Worm (Caenorhabditis elegans) whole organism, late embryonic: ENCODE data around the gene F35E8.7.
"Not testable (repeated sequence)": the region's sequence is repeated elsewhere in the genome, so short reads cannot be mapped to it uniquely, and the experiment has no call there.

Experiments used
- C08G9.2 ChIP-seq: sonication (generic microtip); optimal IDR thresholded peaks from 2 replicates; lab custom pipeline; 2016; ENCODE audit warnings: mild to moderate bottlenecking, missing genetic modification characterization, moderate library complexity, missing compliant biosample characterization
- C38D4.7 ChIP-seq: fragments of 200-800 bp; sonication (Bioruptor generic); optimal IDR thresholded peaks from 2 replicates; lab custom pipeline; 2018; ENCODE audit warnings: mild to moderate bottlenecking, missing genetic modification characterization, moderate library complexity, missing compliant biosample characterization
- F13H6.1 ChIP-seq: sonication (generic microtip); optimal IDR thresholded peaks from 2 replicates; lab custom pipeline; 2016; ENCODE audit warnings: missing genetic modification characterization, missing compliant biosample characterization
- Y22D7AL.16 ChIP-seq: sonication (generic microtip); optimal IDR thresholded peaks from 2 replicates; lab custom pipeline; 2016; ENCODE audit warnings: missing genetic modification characterization, missing compliant biosample characterization
- ahr-1 ChIP-seq: sonication (generic microtip); optimal IDR thresholded peaks from 2 replicates; lab custom pipeline; 2016; ENCODE audit warnings: missing genetic modification characterization, missing compliant biosample characterization
- ceh-18 ChIP-seq: sonication (generic microtip); optimal IDR thresholded peaks from 2 replicates; lab custom pipeline; 2016; ENCODE audit warnings: missing genetic modification characterization, missing compliant biosample characterization
- ceh-2 ChIP-seq: sonication (generic microtip); optimal IDR thresholded peaks from 2 replicates; lab custom pipeline; 2016; ENCODE audit warnings: missing genotype, missing genetic modification characterization, missing compliant biosample characterization
- ceh-30 ChIP-seq: fragments of 150-350 bp; optimal IDR thresholded peaks from 2 replicates; lab custom pipeline; 2014; ENCODE audit warnings: missing biosample characterization, missing genetic modification characterization
- ceh-34 ChIP-seq: sonication (generic microtip); optimal IDR thresholded peaks from 2 replicates; lab custom pipeline; 2016; ENCODE audit warnings: mild to moderate bottlenecking, missing genetic modification characterization, missing compliant biosample characterization
- ceh-45 ChIP-seq: fragments of 200-800 bp; sonication (Bioruptor generic); IDR thresholded peaks from 2 replicates; pipeline ENCODE4 v1.3.6; 2022; ENCODE audit warnings: missing genetic modification reagents, missing genetic modification characterization, missing compliant biosample characterization
- ceh-48 ChIP-seq: sonication (generic microtip); optimal IDR thresholded peaks from 2 replicates; lab custom pipeline; 2016; ENCODE audit warnings: missing genetic modification characterization, inconsistent platforms, missing compliant biosample characterization
- ceh-6 ChIP-seq: fragments of 200-800 bp; sonication (Bioruptor generic); optimal IDR thresholded peaks from 2 replicates; lab custom pipeline; 2018; ENCODE audit warnings: mild to moderate bottlenecking, missing genetic modification characterization, missing compliant biosample characterization
- dmd-4 ChIP-seq: sonication (generic microtip); optimal IDR thresholded peaks from 2 replicates; lab custom pipeline; 2016; ENCODE audit warnings: borderline replicate concordance, missing genetic modification characterization, missing compliant biosample characterization
- dve-1 ChIP-seq: sonication (generic microtip); optimal IDR thresholded peaks from 2 replicates; lab custom pipeline; 2017; ENCODE audit warnings: antibody characterized with exemption, mild to moderate bottlenecking, missing genetic modification characterization, missing compliant biosample characterization
- ets-4 ChIP-seq: sonication (generic microtip); optimal IDR thresholded peaks from 2 replicates; lab custom pipeline; 2016; ENCODE audit warnings: missing genetic modification characterization, missing compliant biosample characterization
- eyg-1 ChIP-seq: sonication (generic microtip); optimal IDR thresholded peaks from 2 replicates; lab custom pipeline; 2016; ENCODE audit warnings: missing genotype, missing genetic modification characterization, missing compliant biosample characterization
- fax-1 ChIP-seq: sonication (generic microtip); optimal IDR thresholded peaks from 2 replicates; lab custom pipeline; 2016; ENCODE audit warnings: missing genotype, missing genetic modification characterization, missing compliant biosample characterization
- fkh-10 ChIP-seq: fragments of 150-350 bp; optimal IDR thresholded peaks from 2 replicates; lab custom pipeline; 2014; ENCODE audit warnings: missing biosample characterization, missing genetic modification reagents, missing genetic modification characterization
- hlh-13 ChIP-seq: fragments of 200-800 bp; sonication (Bioruptor generic); optimal IDR thresholded peaks from 2 replicates; lab custom pipeline; 2018; ENCODE audit warnings: mild to moderate bottlenecking, missing genetic modification characterization, missing compliant biosample characterization
- hlh-15 ChIP-seq: sonication (generic microtip); optimal IDR thresholded peaks from 2 replicates; lab custom pipeline; 2016; ENCODE audit warnings: missing genetic modification characterization, missing compliant biosample characterization
- lin-11 ChIP-seq: fragments of 200-800 bp; sonication (Bioruptor generic); optimal IDR thresholded peaks from 2 replicates; lab custom pipeline; 2018; ENCODE audit warnings: mild to moderate bottlenecking, missing genetic modification characterization, missing compliant biosample characterization
- madf-2 ChIP-seq: sonication (generic microtip); optimal IDR thresholded peaks from 2 replicates; lab custom pipeline; 2017; ENCODE audit warnings: missing genetic modification characterization, missing compliant biosample characterization
- mec-3 ChIP-seq: sonication (generic microtip); optimal IDR thresholded peaks from 2 replicates; lab custom pipeline; 2016; ENCODE audit warnings: borderline replicate concordance, missing genetic modification characterization, missing compliant biosample characterization
- nfya-1 ChIP-seq: sonication (generic microtip); optimal IDR thresholded peaks from 2 replicates; lab custom pipeline; 2017; ENCODE audit warnings: missing genetic modification characterization, mild to moderate bottlenecking, missing compliant biosample characterization, antibody characterized with exemption, moderate library complexity
- pag-3 ChIP-seq: sonication (generic microtip); optimal IDR thresholded peaks from 2 replicates; lab custom pipeline; 2016; ENCODE audit warnings: missing compliant biosample characterization, missing genetic modification characterization, borderline replicate concordance
- pax-1 ChIP-seq: fragments of 150-350 bp; optimal IDR thresholded peaks from 2 replicates; lab custom pipeline; 2014; ENCODE audit warnings: missing biosample characterization, missing genetic modification characterization
- pha-4 ChIP-seq: fragments of 150-350 bp; optimal IDR thresholded peaks from 2 replicates; lab custom pipeline; 2018; ENCODE audit warnings: missing biosample characterization, missing genetic modification reagents, missing genetic modification characterization
- pqm-1 ChIP-seq: sonication (generic microtip); optimal IDR thresholded peaks from 2 replicates; lab custom pipeline; 2016; ENCODE audit warnings: missing genetic modification characterization, missing compliant biosample characterization
- pros-1 ChIP-seq: fragments of 150-350 bp; optimal IDR thresholded peaks from 2 replicates; lab custom pipeline; 2014; ENCODE audit warnings: missing biosample characterization, missing genetic modification reagents, missing genetic modification characterization
- sdc-2 ChIP-seq: sonication (generic microtip); optimal IDR thresholded peaks from 2 replicates; lab custom pipeline; 2016; ENCODE audit warnings: missing genotype, missing genetic modification characterization, missing compliant biosample characterization
- sox-2 ChIP-seq: fragments of 200-800 bp; sonication (Bioruptor generic); IDR thresholded peaks from 2 replicates; pipeline ENCODE4 v1.3.6; 2022; ENCODE audit warnings: missing genetic modification reagents, missing genetic modification characterization, missing compliant biosample characterization
- sox-4 ChIP-seq: sonication (generic microtip); optimal IDR thresholded peaks from 2 replicates; lab custom pipeline; 2017; ENCODE audit warnings: mild to moderate bottlenecking, missing genetic modification characterization, inconsistent platforms, missing compliant biosample characterization
- tbx-7 ChIP-seq: sonication (generic microtip); optimal IDR thresholded peaks from 2 replicates; lab custom pipeline; 2016; ENCODE audit warnings: missing genotype, missing genetic modification characterization, missing compliant biosample characterization
- unc-3 ChIP-seq, 2 experiments: fragments of 200-800 bp in 1 of 2; sonication (Bioruptor generic) in 1 of 2; sonication (generic microtip) in 1 of 2; conservative IDR thresholded peaks in 1 of 2; optimal IDR thresholded peaks in 1 of 2; 2 replicates each; pipeline versions ENCODE4 v1.3.6 to Lab custom; 2016 to 2022; ENCODE audit warnings: missing compliant biosample characterization in 2 of 2, missing genetic modification characterization in 2 of 2, missing genetic modification reagents in 1 of 2
- zip-5 ChIP-seq: sonication (generic microtip); optimal IDR thresholded peaks from 2 replicates; lab custom pipeline; 2016; ENCODE audit warnings: missing genetic modification characterization, missing compliant biosample characterization

The F35E8.7 gene

ce11 chrV:15897696-15898095, 16.1 kb upstream of the F35E8.7 start, which contains the start of gene str-60:
Gene str-60 (plus strand): TSS chrV:15897996.
- TF ChIP-seq fax-1 (tag; lab: Kevin White, UChicago) (no peak), pha-4 (no peak), dmd-4 (tag; lab: Kevin White, UChicago) (no peak), pros-1 (tag; lab: Kevin White, UChicago) (no peak), madf-2 (tag; lab: Kevin White, UChicago) (no peak), tbx-7 (no peak), C08G9.2 (tag; lab: Kevin White, UChicago) (no peak), ceh-6 (no peak), ceh-2 (tag; lab: Kevin White, UChicago) (no peak), F13H6.1 (tag; lab: Kevin White, UChicago) (no peak), ceh-45 (GFP tag; lab: Robert Waterston, UW) (no peak), sdc-2 (tag; lab: Kevin White, UChicago) (no peak), eyg-1 (tag; lab: Kevin White, UChicago) (no peak), ahr-1 (no peak), hlh-13 (GFP tag; lab: Kevin White, UChicago) (no peak)

DNA sequence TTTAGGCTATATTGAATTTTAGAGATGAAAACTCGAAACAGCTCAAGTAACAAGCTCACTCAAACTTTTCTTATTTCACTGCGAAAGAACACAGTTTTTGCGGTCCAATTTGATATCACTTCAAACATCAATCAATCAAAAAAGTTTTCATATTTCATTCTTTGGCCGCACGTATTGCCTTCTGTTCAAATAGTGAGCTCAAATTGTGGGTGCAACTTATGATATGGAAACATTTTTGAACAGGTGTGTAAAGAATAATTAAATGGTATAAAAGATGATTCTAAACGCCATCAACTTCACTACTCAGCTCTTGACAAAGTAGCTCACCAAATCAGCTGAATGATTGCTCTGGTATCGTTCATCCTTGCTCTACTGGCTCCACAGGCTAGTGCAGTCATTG, 14.1 kb upstream of the F35E8.7 start, which contains the start of gene T06C12.14:
T06C12.14 (plus strand) TSS at position 301 of the 400 bp plus-strand sequence.
- TF ChIP-seq sox-4 (tag; lab: Kevin White, UChicago), result no peak
- no peak for TF ChIP-seq nfya-1 (tag; lab: Kevin White, UChicago)
- no peak for TF ChIP-seq ceh-6
- TF ChIP-seq mec-3 (tag; lab: Kevin White, UChicago), result no peak

ce11 chrV:15900564-15900963, 13.2 kb upstream of the F35E8.7 start:
- no peak for TF ChIP-seq ceh-45 (GFP tag; lab: Robert Waterston, UW)
- TF ChIP-seq dve-1 (tag; lab: Kevin White, UChicago), result no peak
- TF ChIP-seq pros-1 (tag; lab: Kevin White, UChicago), result no peak
- no peak for TF ChIP-seq ceh-34
- TF ChIP-seq pag-3 (tag; lab: Kevin White, UChicago), result no peak
- no peak for TF ChIP-seq pax-1 (tag; lab: Kevin White, UChicago)
- no peak for TF ChIP-seq Y22D7AL.16 (tag; lab: Kevin White, UChicago)
- TF ChIP-seq zip-5 (tag; lab: Kevin White, UChicago), result no peak
- no peak for TF ChIP-seq ceh-18 (tag; lab: Kevin White, UChicago)
- TF ChIP-seq C38D4.7 (GFP tag; lab: Kevin White, UChicago), result no peak
- no peak for TF ChIP-seq hlh-15 (tag; lab: Kevin White, UChicago)
- TF ChIP-seq ceh-30 (tag; lab: Kevin White, UChicago), result no peak
- no peak for TF ChIP-seq mec-3 (tag; lab: Kevin White, UChicago)
- no peak for TF ChIP-seq lin-11 (tag; lab: Kevin White, UChicago)

- not testable (repeated sequence) for TF ChIP-seq ets-4; sox-2 (GFP tag; lab: Robert Waterston, UW); pqm-1 (tag; lab: Kevin White, UChicago)
Observed at ce11 chrV:15905530-15905929, 8.3 kb upstream of the F35E8.7 start, which contains the start of the genes F35E8.1 and F35E8.2. Gene F35E8.1 (minus strand): TSS chrV:15905630. Gene F35E8.2 (plus strand): TSS chrV:15905661.

- no peak for TF ChIP-seq sdc-2 (tag; lab: Kevin White, UChicago)
- no peak for TF ChIP-seq unc-3 (GFP tag; conservative IDR thresholded peaks at IDR 0.05; lab: Robert Waterston, UW)
- TF ChIP-seq unc-3 (tag; optimal IDR thresholded peaks at IDR 0.05; lab: Kevin White, UChicago), result no peak
- TF ChIP-seq mec-3 (tag; lab: Kevin White, UChicago), result no peak
- no peak for TF ChIP-seq ceh-45 (GFP tag; lab: Robert Waterston, UW)
- no peak for TF ChIP-seq ceh-48 (tag; lab: Kevin White, UChicago)
- no peak for TF ChIP-seq fkh-10 (GFP tag; lab: Kevin White, UChicago)
Observed at ce11 chrV:15911848-15912247, 2.0 kb upstream of the F35E8.7 start, which contains the start of gene F35E8.6. Gene F35E8.6 (plus strand): TSS chrV:15912148.
